Worm (Caenorhabditis elegans): ENCODE measurements around the gene nhr-178.
A peak's percentile ranks its signal among the peaks of the same experiment; 100 is the strongest.

The nhr-178 gene

DNA sequence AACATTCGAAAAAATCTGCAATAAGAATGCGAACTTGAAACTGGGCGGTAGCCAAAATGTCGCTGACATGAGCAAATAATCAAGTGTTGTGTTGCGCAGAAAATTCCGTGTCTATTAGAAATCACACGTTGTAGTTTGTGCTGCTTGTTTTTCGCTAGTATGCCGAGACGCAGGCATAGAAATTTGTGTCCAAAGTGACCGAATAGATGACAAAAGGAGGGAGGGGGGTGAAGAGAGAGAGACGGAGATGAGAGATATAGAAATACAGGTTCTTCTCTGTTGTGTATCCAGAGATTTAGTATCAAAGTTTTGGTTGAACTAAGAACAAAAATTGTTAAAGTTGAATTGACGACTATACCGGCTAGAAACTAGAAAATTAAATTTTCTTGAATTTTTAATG lies 19.5 kb upstream of the nhr-178 start (continued):
- TF ChIP-seq egl-27 (tag; optimal IDR thresholded peaks at IDR 0.05) (no peak), lin-38 (GFP tag; IDR thresholded peaks at IDR 0.05) (no peak), madf-9 (GFP tag; conservative IDR thresholded peaks at IDR 0.05) (no peak), Y105C5A.15 (GFP tag; IDR thresholded peaks at IDR 0.05) (no peak), spr-3 (GFP tag; optimal IDR thresholded peaks at IDR 0.05) (no peak), Y75B8A.6 (GFP tag; IDR thresholded peaks at IDR 0.05) (no peak), attf-4 (tag; optimal IDR thresholded peaks at IDR 0.05) (no peak), nhr-111 (GFP tag; optimal IDR thresholded peaks at IDR 0.05) (no peak), nhr-6 (tag; optimal IDR thresholded peaks at IDR 0.05) (no peak)

ce11 chrV:1626720-1627119 lies 19.0 kb upstream of the nhr-178 start, which contains the start of gene nhr-237:
Gene nhr-237, minus strand, starts transcription at chrV:1626820.
- no peak for TF ChIP-seq daf-8 (GFP tag; IDR thresholded peaks at IDR 0.05)
- TF ChIP-seq nhr-111 (GFP tag; optimal IDR thresholded peaks at IDR 0.05), result no peak

DNA sequence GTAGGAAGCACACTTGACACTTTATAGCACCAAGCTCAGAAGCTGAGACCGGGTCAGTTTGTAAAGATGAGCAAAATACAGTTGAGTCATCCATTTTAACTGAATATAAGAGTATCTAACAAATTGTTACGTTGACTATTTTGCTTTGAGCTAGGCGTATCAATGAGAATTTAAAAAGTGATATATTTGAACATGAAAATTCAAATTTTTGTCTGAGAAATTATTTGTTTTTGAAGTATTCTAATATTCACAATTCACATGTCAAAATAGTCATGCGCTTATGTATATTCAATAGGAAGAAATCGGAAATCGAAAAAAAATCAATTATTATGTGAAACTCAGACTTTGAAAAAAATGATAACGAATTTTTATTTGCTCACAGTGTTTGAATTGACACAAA lies 16.6 kb upstream of the nhr-178 start, which contains the start of gene nhr-110:
TSS of gene nhr-110 (minus strand) at position 101 of the 400 bp plus-strand sequence.
- TF ChIP-seq unc-62 (GFP tag; optimal IDR thresholded peaks at IDR 0.05 in 1 of 2) (peak in 1 of 2 experiments; percentile 46), unc-62 (tag; optimal IDR thresholded peaks at IDR 0.05) (no peak), daf-16 (GFP tag; optimal IDR thresholded peaks at IDR 0.05) (no peak), daf-16 (tag; optimal IDR thresholded peaks at IDR 0.05) (peak; percentile 47), nhr-28 (tag; optimal IDR thresholded peaks at IDR 0.05) (peak; percentile 16), spr-3 (GFP tag; optimal IDR thresholded peaks at IDR 0.05) (no peak), dve-1 (tag; optimal IDR thresholded peaks at IDR 0.05; ENCODE audit: insufficient read depth) (peak; percentile 33), tra-1 (GFP tag; IDR thresholded peaks at IDR 0.05) (no peak)

DNA sequence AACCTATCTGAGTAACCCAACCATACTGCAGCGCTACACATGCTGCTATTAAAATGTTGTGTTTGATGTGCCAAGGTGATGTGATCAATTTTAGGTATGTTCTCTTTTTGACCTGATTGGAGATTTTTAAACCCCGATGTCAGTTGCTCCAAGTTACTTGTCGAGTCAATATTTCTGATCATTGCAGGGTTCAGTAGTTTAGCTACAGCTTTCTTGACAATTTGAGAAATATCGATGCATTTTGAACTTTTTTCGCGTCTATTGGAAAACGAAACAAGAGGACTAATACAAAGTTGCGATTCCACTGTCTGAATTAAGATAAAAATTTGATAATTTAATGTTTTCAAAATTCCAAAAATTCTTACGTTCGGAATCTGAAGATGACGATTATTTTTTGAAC lies 15.7 kb upstream of the nhr-178 start:
- TF ChIP-seq aha-1 (tag), result peak; percentile 94
- no peak for TF ChIP-seq daf-12 (tag; optimal IDR thresholded peaks at IDR 0.05)
- TF ChIP-seq zfp-2 (tag; optimal IDR thresholded peaks at IDR 0.05), result no peak

- TF ChIP-seq hlh-11 (tag; optimal IDR thresholded peaks at IDR 0.05), result peak; percentile 29
- TF ChIP-seq unc-130 (GFP tag; optimal IDR thresholded peaks at IDR 0.05), result no peak
- no peak for TF ChIP-seq mes-2 (tag; optimal IDR thresholded peaks at IDR 0.05; ENCODE audit: poor library complexity, severe bottlenecking)
- no peak for TF ChIP-seq daf-16 (GFP tag; optimal IDR thresholded peaks at IDR 0.05)
- TF ChIP-seq daf-16 (tag; optimal IDR thresholded peaks at IDR 0.05), result peak; percentile 83
- no peak for TF ChIP-seq lim-7 (GFP tag; IDR thresholded peaks at IDR 0.05)
- peak; percentile 48 for TF ChIP-seq hlh-30 (tag; optimal IDR thresholded peaks at IDR 0.05; ENCODE audit: insufficient read depth)
- peak; percentile 25 for TF ChIP-seq nhr-77 (tag; optimal IDR thresholded peaks at IDR 0.05)
Measured at ce11 chrV:1621494-1621893, 13.7 kb upstream of the nhr-178 start, which contains the start of gene nhr-117. Gene nhr-117, minus strand, starts transcription at chrV:1621520.

DNA sequence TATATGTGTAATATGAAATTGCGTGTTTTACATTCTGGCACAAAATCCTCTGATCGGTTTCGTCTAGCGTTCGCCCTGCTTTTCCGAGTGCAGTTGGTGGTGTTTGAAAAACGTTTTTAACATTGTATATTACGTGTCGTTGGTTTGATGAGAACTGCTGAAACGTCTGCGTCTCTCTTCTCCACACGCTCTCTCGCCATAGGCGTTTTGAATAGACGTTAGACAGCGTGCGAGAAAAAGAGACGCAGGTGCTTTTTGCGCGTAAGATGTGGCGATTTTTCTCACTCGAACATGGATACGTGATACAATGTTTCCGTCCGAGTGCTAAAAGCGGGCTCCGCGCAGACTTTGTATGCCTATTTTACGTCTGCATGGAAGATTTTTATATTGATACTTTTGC lies 12.8 kb upstream of the nhr-178 start:
- TF ChIP-seq D1046.2 (GFP tag; IDR thresholded peaks at IDR 0.05), result no peak
- TF ChIP-seq Y5F2A.4 (GFP tag; optimal IDR thresholded peaks at IDR 0.05), result no peak
- TF ChIP-seq dve-1 (tag; optimal IDR thresholded peaks at IDR 0.05; ENCODE audit: insufficient read depth), result peak; percentile 20
- TF ChIP-seq Y75B8A.6 (GFP tag; IDR thresholded peaks at IDR 0.05), result no peak
- TF ChIP-seq dmd-6 (GFP tag; IDR thresholded peaks at IDR 0.05), result peak; percentile 15; the same call in 1 of the 2 replicates
- no peak for TF ChIP-seq daf-16 (GFP tag; optimal IDR thresholded peaks at IDR 0.05)
- no peak for TF ChIP-seq daf-16 (tag; optimal IDR thresholded peaks at IDR 0.05)

DNA sequence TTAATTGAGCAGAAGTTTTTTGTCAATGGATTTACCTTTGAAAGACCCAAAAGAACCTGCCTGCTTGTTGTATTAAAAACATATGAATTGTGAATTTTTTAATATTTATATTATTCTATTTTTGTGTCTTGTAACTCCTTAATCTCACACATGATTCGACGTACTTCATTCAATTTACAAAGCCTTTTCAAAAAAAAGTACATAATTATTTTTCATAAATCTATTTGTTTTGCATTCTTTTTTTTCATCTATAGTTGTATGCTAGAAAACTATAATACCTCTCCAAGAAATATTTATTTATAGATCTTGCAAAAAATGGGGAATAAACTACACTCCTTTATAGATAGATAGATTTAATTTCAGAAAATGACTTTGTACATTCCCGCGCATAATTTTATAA lies 11.0 kb upstream of the nhr-178 start, which contains the start of gene nhr-179:
TSS of gene nhr-179 (minus strand) at position 101 of the 400 bp plus-strand sequence.
- TF ChIP-seq T20F7.1 (GFP tag; optimal IDR thresholded peaks at IDR 0.05) (no peak), nhr-11 (tag; optimal IDR thresholded peaks at IDR 0.05) (no peak), arid-1 (GFP tag; conservative IDR thresholded peaks at IDR 0.05) (no peak), duxl-1 (tag; optimal IDR thresholded peaks at IDR 0.05; ENCODE audit: poor library complexity) (no peak), F37D6.2 (tag; optimal IDR thresholded peaks at IDR 0.05) (no peak), attf-4 (tag; optimal IDR thresholded peaks at IDR 0.05) (no peak), fos-1 (tag; optimal IDR thresholded peaks at IDR 0.05) (no peak), jun-1 (tag; optimal IDR thresholded peaks at IDR 0.05) (no peak), mdt-29 (GFP tag; IDR thresholded peaks at IDR 0.05) (no peak), mxl-2 (GFP tag; conservative IDR thresholded peaks at IDR 0.05) (no peak), ceh-20 (GFP tag; IDR thresholded peaks at IDR 0.05) (no peak), mep-1 (tag; optimal IDR thresholded peaks at IDR 0.05) (no peak), sdz-12 (GFP tag; optimal IDR thresholded peaks at IDR 0.05) (no peak), lim-7 (GFP tag; IDR thresholded peaks at IDR 0.05) (no peak)

Data from whole organism, L4 larva.